Worm (Caenorhabditis elegans): ENCODE results near the gene cfap-36.

DNA sequence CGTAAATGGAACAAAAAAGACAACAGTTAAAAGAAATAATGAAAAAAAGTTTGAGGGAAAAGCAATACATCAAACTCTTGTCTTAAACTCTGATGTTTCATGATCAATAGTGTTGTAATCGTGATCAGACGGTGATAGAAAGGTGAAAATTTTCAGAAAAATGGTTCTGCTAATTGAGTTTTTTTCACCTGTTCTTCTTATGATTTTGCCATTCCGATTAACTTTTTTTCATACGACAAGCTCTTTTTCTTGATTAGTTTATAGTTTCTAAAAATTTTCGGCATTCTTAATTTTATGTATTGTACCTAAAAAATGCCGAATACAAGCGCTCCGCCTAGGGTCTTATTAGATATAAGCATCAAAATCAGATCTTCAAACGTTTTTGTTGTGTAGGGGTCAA lies 43.7 kb upstream of the cfap-36 start:
- TF ChIP-seq unc-3 (GFP tag; conservative IDR thresholded peaks at IDR 0.05) (no peak), unc-3 (tag; optimal IDR thresholded peaks at IDR 0.05) (no peak), ahr-1 (tag; optimal IDR thresholded peaks at IDR 0.05) (no peak), ceh-31 (tag; optimal IDR thresholded peaks at IDR 0.05) (no peak), mec-3 (tag; optimal IDR thresholded peaks at IDR 0.05; ENCODE audit: borderline replicate concordance) (no peak), unc-42 (tag; optimal IDR thresholded peaks at IDR 0.05) (no peak), F13H6.1 (tag; optimal IDR thresholded peaks at IDR 0.05) (no peak), eyg-1 (tag; optimal IDR thresholded peaks at IDR 0.05) (no peak), fkh-10 (GFP tag; optimal IDR thresholded peaks at IDR 0.05) (no peak), dve-1 (tag; optimal IDR thresholded peaks at IDR 0.05) (no peak), tbx-2 (tag; optimal IDR thresholded peaks at IDR 0.05) (no peak)

Measured in whole organism, late embryonic.